Fruit fly (Drosophila melanogaster) whole organism, adult: ENCODE measurements around the gene Fum4.

Experiments
- CG11617 ChIP-seq: fragments of 200-800 bp; sonication (Bioruptor generic); optimal IDR thresholded peaks from 2 replicates; lab custom pipeline; 2017; ENCODE audit warnings: mild to moderate bottlenecking, missing biosample characterization, missing genetic modification reagents, missing genetic modification characterization
- CG12768 ChIP-seq: fragments of 200-800 bp; sonication (Bioruptor generic); optimal IDR thresholded peaks from 2 replicates; lab custom pipeline; 2017; ENCODE audit warnings: missing biosample characterization, missing genetic modification characterization, mild to moderate bottlenecking, moderate library complexity, missing genetic modification reagents
- CG14711 ChIP-seq: fragments of 200-800 bp; sonication (Bioruptor generic); optimal IDR thresholded peaks from 2 replicates; lab custom pipeline; 2018; ENCODE audit warnings: missing biosample characterization, mild to moderate bottlenecking, missing genetic modification characterization, moderate library complexity
- CG33017 ChIP-seq: fragments of 200-800 bp; sonication (Bioruptor generic); optimal IDR thresholded peaks from 2 replicates; lab custom pipeline; 2018; ENCODE audit warnings: missing biosample characterization, mild to moderate bottlenecking, missing genetic modification characterization, moderate library complexity
- CG5204 ChIP-seq: fragments of 200-800 bp; sonication (Bioruptor generic); optimal IDR thresholded peaks from 2 replicates; lab custom pipeline; 2016; ENCODE audit warnings: missing biosample characterization, missing genetic modification characterization
- CG7045 ChIP-seq: fragments of 200-800 bp; sonication (Bioruptor generic); optimal IDR thresholded peaks from 2 replicates; lab custom pipeline; 2017; ENCODE audit warnings: missing biosample characterization, mild to moderate bottlenecking, missing genetic modification characterization
- CG7101 ChIP-seq: fragments of 200-800 bp; sonication (Bioruptor generic); optimal IDR thresholded peaks from 2 replicates; lab custom pipeline; 2018; ENCODE audit warnings: missing biosample characterization, mild to moderate bottlenecking, missing genetic modification characterization, moderate library complexity
- Hr96 ChIP-seq: fragments of 200-800 bp; sonication (Bioruptor generic); optimal IDR thresholded peaks from 2 replicates; lab custom pipeline; 2016; ENCODE audit warnings: missing biosample characterization, missing genetic modification characterization
- cic ChIP-seq: fragments of 200-800 bp; sonication (Bioruptor generic); optimal IDR thresholded peaks from 2 replicates; lab custom pipeline; 2017; ENCODE audit warnings: missing biosample characterization, mild to moderate bottlenecking, missing genetic modification characterization, moderate library complexity
- cnc ChIP-seq, 2 experiments: fragments of >200 bp; optimal IDR thresholded peaks; 2 replicates each; lab custom pipeline; 2017
- kay ChIP-seq: fragments of 200-800 bp; sonication (Bioruptor generic); peaks from one replicate; lab custom pipeline; 2016; ENCODE audit warnings: missing biosample characterization, missing genetic modification characterization, borderline replicate concordance
- ovo ChIP-seq: fragments of 200-800 bp; sonication (Bioruptor generic); optimal IDR thresholded peaks from 2 replicates; lab custom pipeline; 2016; ENCODE audit warnings: missing biosample characterization, missing genetic modification characterization
- pad ChIP-seq: fragments of 200-800 bp; sonication (Bioruptor generic); optimal IDR thresholded peaks from 3 replicates; lab custom pipeline; 2017; ENCODE audit warnings: missing biosample characterization, missing genetic modification characterization, mild to moderate bottlenecking, moderate library complexity, missing genetic modification reagents
- toe ChIP-seq: fragments of 200-800 bp; sonication (Bioruptor generic); optimal IDR thresholded peaks from 2 replicates; lab custom pipeline; 2016; ENCODE audit warnings: missing biosample characterization, missing genetic modification characterization

dm6 chr2L:10221387-10221705 is 30.1 kb upstream of the Fum4 start:
- no peak for TF ChIP-seq CG12768
- TF ChIP-seq cic: no peak
- TF ChIP-seq pad (GFP tag; lab: Kevin White, UChicago): no peak
- no peak for TF ChIP-seq CG7101 (tag; lab: Kevin White, UChicago)
- TF ChIP-seq CG5204 (GFP tag; lab: Kevin White, UChicago): no peak
- TF ChIP-seq CG11617: no peak
- no peak for TF ChIP-seq kay
- TF ChIP-seq Hr96 (GFP tag; lab: Kevin White, UChicago): no peak
- no peak for TF ChIP-seq ovo (GFP tag; lab: Kevin White, UChicago)
- no peak for TF ChIP-seq toe (GFP tag; lab: Kevin White, UChicago)
- no peak for TF ChIP-seq CG33017 (tag; lab: Kevin White, UChicago)
- TF ChIP-seq cnc (optimal IDR thresholded peaks at IDR 0.05; lab: Kevin White, UChicago): peak; percentile 88 to 92
- no peak for TF ChIP-seq CG14711 (tag; lab: Kevin White, UChicago)
- TF ChIP-seq CG7045 (GFP tag; lab: Kevin White, UChicago): no peak
